Fruit fly (Drosophila melanogaster): ENCODE results near the gene CG6729.

Gene CG6729

DNA sequence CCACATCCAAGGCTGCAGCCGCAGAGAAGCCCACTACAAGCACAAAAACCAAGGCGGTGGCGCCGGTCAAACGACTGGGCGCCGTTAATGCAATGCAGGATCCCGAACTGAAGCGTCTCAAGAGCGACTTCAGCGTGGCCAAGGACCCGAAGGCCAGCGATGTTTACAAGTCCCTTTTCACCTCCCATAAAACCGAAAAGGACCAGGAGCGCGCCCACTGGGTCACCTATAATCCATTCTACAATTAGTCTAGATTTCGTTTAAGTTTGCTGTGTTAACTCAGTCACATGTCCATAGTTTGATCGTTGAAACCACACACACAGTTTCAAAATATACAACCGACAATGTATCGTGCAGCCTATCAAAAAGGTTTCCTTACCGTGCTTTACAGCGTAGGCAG, 13.8 kb downstream of the CG6729 start, which contains the start of gene CG17118:
TSS of gene CG17118 (plus strand) at position 301 of the 400 bp plus-strand sequence.
- TF ChIP-seq usp (GFP tag; optimal IDR thresholded peaks at IDR 0.05) (no peak), Dll (optimal IDR thresholded peaks at IDR 0.05) (no peak), EcR (GFP tag; optimal IDR thresholded peaks at IDR 0.05) (no peak), pan (optimal IDR thresholded peaks at IDR 0.05) (no peak), CG8478 (optimal IDR thresholded peaks at IDR 0.05) (no peak), psq (optimal IDR thresholded peaks at IDR 0.05) (no peak)

DNA sequence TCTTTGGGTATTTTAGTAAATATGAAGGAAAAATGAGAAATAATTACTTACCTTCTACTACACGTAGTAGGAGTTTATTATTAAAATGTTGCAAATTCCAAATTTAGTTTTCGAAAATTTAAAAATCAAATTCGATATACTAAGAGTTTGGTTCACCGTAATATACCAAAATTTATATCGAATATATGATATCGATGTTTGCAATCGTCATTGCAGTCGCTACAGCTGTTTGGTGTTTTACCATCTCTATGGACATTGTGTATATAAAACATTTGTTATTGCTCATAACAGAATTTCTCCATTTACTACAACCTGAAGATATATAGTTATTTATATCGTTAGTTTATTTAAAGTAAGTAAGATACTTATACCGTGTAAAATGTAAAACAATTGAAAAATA, 15.0 kb downstream of the CG6729 start, which contains the start of gene CG6443:
TSS of gene CG6443 (plus strand) at position 228 of the 400 bp plus-strand sequence.
- no peak for TF ChIP-seq psq (optimal IDR thresholded peaks at IDR 0.05)
- no peak for TF ChIP-seq pan (optimal IDR thresholded peaks at IDR 0.05)
- no peak for TF ChIP-seq EcR (GFP tag; optimal IDR thresholded peaks at IDR 0.05)

DNA sequence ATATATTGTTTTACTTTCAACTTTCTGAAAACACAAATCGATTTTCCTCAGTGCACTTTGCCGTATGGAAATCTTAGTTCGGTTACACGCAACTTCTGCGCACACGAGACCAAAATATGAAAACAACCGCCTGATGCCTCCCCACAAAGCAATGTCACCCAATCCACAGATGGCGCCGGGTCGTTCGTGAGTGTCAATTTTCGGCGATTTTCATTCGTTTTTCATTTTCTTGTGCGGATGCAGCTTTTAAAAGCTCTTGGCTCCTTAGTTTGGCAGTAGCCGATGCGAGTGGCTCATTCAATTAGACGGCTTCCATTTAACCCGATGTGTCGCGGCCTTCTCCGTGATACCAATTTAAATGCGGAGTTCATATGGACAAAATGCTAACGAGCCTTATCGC, 19.8 kb downstream of the CG6729 start, which contains the start of gene CG6431:
TSS of gene CG6431 (plus strand) at position 301 of the 400 bp plus-strand sequence.
- no peak for TF ChIP-seq usp (GFP tag; optimal IDR thresholded peaks at IDR 0.05)
- no peak for TF ChIP-seq psq (optimal IDR thresholded peaks at IDR 0.05)
- TF ChIP-seq CG8478 (optimal IDR thresholded peaks at IDR 0.05) = no peak
- TF ChIP-seq pan (optimal IDR thresholded peaks at IDR 0.05) = no peak
- TF ChIP-seq Dll (optimal IDR thresholded peaks at IDR 0.05) = no peak
- no peak for TF ChIP-seq EcR (GFP tag; optimal IDR thresholded peaks at IDR 0.05)

DNA sequence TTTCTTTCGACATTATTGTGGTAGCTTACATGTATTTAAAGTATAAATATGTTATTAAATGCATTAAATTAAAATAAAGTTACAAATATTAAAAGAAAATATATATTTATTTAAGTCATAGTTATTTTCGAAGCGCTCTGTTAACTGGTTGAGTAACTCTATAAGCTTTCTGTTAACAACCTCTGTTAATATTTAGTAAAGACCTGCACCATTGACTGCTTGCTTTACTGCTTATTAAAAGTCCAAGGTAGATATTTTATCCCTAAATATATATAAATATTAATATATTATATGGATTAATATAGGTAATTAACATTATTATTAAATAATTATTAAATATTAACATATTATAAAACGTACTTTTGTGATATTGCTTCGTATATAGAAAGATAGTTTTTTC, 22.2 kb downstream of the CG6729 start:
- TF ChIP-seq Dll (optimal IDR thresholded peaks at IDR 0.05) = no peak
- TF ChIP-seq CG8478 (optimal IDR thresholded peaks at IDR 0.05) = no peak
- no peak for TF ChIP-seq pan (optimal IDR thresholded peaks at IDR 0.05)
- no peak for TF ChIP-seq usp (GFP tag; optimal IDR thresholded peaks at IDR 0.05)
- TF ChIP-seq EcR (GFP tag; optimal IDR thresholded peaks at IDR 0.05) = no peak
- no peak for TF ChIP-seq psq (optimal IDR thresholded peaks at IDR 0.05)

DNA sequence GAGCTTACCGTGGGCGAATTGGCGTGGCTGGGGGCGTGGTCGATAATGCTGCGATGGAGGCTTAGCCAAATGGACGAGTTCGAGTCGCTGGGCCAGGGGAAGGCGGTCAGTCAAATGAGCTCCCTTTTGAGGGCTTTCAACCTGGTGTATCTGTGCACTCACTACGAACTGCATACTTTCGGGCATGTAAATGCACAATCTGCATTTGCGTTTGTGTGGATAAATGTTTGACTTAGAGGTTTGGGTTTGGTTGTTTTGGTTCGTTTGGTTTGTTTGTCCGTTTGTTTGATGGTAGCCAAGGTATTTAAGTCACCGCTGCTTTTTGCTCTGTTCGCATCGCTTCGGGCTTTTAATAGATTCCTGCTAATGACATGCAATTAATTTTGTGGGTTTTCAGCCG, 32.5 kb downstream of the CG6729 start:
- TF ChIP-seq pan (optimal IDR thresholded peaks at IDR 0.05) (no peak), EcR (GFP tag; optimal IDR thresholded peaks at IDR 0.05) (no peak), Dll (optimal IDR thresholded peaks at IDR 0.05) (no peak), usp (GFP tag; optimal IDR thresholded peaks at IDR 0.05) (no peak), psq (optimal IDR thresholded peaks at IDR 0.05) (no peak), CG8478 (optimal IDR thresholded peaks at IDR 0.05) (no peak)

DNA sequence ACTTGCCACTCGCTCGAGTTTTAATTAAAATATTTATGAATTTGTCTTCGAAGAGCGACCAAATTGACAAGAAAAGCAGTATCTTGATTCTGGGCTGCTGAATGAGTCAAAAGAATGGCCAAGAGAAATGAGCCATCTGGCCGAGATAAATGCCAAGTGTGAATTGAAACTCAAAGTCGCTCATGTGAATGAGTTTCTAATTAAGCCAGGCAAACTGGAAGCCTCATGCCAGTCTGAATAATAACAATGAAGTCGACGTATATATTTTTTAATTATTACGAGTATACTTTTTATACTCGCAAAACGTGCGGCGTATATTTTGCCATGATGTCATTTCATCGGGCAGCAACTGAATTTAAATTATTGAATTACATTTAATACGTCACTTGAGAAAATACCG, 34.4 kb downstream of the CG6729 start, which contains the start of gene Lip2:
TSS of gene Lip2 (minus strand) at position 101 of the 400 bp plus-strand sequence.
- no peak for TF ChIP-seq Dll (optimal IDR thresholded peaks at IDR 0.05)
- no peak for TF ChIP-seq usp (GFP tag; optimal IDR thresholded peaks at IDR 0.05)
- no peak for TF ChIP-seq CG8478 (optimal IDR thresholded peaks at IDR 0.05)
- TF ChIP-seq pan (optimal IDR thresholded peaks at IDR 0.05) = no peak
- no peak for TF ChIP-seq EcR (GFP tag; optimal IDR thresholded peaks at IDR 0.05)
- no peak for TF ChIP-seq psq (optimal IDR thresholded peaks at IDR 0.05)

DNA sequence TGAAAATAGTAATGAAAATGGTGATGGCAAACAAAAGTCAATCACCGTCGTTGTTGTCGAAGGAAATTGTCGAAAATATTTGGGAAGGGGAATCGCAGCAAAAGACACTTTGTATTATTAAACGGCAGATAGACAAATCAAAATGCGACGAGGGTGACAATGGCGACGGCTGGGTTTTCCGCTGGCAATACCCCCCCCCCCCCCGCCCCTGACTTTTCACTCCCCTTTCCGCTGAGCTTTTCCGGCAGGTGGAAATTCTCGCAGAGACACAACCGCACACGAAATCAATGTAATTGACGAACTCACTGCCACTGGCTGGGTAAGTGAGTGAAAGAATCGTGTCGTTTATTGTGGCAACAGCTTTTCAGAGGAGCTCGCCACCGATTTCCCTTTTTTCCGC, 35.6 kb downstream of the CG6729 start:
- TF ChIP-seq CG8478 (optimal IDR thresholded peaks at IDR 0.05) = no peak
- no peak for TF ChIP-seq EcR (GFP tag; optimal IDR thresholded peaks at IDR 0.05)
- no peak for TF ChIP-seq Dll (optimal IDR thresholded peaks at IDR 0.05)
- no peak for TF ChIP-seq usp (GFP tag; optimal IDR thresholded peaks at IDR 0.05)

DNA sequence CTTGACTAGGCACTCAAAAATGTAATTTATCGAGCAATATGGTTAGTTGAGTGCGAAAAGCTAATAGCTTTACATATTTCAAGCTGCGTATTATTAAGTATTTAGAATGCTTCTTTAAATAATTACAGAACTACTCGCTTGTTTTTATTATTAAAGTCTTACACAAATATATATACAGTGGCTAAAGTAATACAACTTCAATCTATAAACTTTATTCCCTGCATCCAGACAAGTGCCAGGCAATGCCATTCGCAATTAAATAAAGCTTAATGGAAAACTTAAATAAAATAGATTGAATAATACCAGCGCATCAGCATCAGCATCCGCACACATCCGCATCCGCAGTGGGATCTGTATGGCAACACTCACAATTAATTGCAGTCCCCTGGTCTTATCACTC, 37.5 kb downstream of the CG6729 start:
- no peak for TF ChIP-seq usp (GFP tag; optimal IDR thresholded peaks at IDR 0.05)
- TF ChIP-seq Dll (optimal IDR thresholded peaks at IDR 0.05) = no peak
- TF ChIP-seq EcR (GFP tag; optimal IDR thresholded peaks at IDR 0.05) = no peak
- TF ChIP-seq pan (optimal IDR thresholded peaks at IDR 0.05) = no peak
- no peak for TF ChIP-seq CG8478 (optimal IDR thresholded peaks at IDR 0.05)
- TF ChIP-seq psq (optimal IDR thresholded peaks at IDR 0.05) = no peak

DNA sequence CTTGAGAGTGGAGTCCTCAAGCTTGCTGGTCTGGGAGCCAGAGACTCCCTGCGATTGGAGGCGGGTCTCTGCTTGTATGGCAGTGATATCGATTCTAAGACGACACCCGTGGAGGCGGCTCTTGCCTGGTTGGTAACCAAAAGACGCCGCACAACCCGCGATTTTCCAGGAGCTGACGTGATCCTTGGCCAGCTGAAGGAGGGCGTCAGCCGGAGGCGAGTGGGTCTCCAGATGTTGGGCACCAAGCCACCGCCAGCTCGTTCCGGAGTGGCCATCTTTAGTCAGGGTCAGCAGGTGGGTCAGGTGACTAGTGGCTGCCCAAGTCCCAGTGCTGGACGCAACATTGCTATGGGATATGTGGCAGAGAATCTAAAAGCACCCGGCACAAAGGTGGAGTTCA, 39.3 kb downstream of the CG6729 start:
- TF ChIP-seq CG8478 (optimal IDR thresholded peaks at IDR 0.05) (no peak), pan (optimal IDR thresholded peaks at IDR 0.05) (no peak), psq (optimal IDR thresholded peaks at IDR 0.05) (no peak), usp (GFP tag; optimal IDR thresholded peaks at IDR 0.05) (no peak), Dll (optimal IDR thresholded peaks at IDR 0.05) (no peak), EcR (GFP tag; optimal IDR thresholded peaks at IDR 0.05) (no peak)

DNA sequence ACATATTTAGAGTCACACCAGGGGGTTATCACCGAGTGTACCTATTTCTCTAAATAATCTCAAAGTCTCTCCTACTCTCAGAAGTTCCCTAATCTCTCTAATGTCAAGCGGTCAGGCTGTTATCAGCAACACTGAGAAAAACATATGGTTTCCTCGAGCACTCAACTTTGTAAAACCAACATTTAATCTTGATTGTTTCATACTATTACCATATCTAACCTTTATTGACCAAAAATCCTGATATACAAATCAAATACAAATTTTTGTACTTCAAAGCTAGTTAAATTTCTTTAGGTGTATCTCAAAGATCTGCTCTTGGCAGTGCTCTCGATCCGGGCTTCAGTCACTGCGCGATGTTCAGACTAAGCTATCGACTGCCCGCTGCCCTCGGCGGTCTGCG, 40.5 kb downstream of the CG6729 start, which contains the start of gene CG6415:
TSS of gene CG6415 (plus strand) at position 341 of the 400 bp plus-strand sequence.
- TF ChIP-seq psq (optimal IDR thresholded peaks at IDR 0.05) (no peak), usp (GFP tag; optimal IDR thresholded peaks at IDR 0.05) (no peak), pan (optimal IDR thresholded peaks at IDR 0.05) (no peak), CG8478 (optimal IDR thresholded peaks at IDR 0.05) (no peak)

DNA sequence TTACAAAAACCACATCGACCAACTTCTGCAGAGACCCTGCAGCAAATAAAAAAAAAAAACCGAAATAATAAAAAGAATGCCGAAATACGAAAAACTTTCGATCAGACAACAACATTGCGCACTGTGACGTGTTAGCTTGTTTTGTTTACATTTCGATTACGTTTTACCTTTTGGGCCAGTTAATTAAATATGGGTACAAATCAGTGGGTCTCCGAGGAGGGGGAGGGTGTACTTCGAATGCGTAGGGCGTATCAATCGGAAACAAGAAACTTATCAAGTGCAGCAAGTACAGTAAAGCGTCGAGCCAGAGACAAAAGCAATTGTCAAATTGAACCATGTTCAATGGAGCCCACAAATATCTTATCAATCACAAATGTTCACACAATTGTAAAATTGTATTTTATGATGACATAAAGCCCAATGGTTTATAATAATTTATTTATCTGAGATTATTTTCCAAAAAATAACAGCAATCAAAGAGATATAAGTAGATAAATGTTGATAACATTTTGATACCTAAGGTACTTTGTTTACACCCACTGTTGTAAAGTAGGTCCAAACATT, 42.2 kb downstream of the CG6729 start, which contains the start of gene Lip1:
TSS of gene Lip1 (minus strand) at position 46 of the 564 bp plus-strand sequence.
- no peak for TF ChIP-seq usp (GFP tag; optimal IDR thresholded peaks at IDR 0.05)
- TF ChIP-seq EcR (GFP tag; optimal IDR thresholded peaks at IDR 0.05) = no peak
- no peak for TF ChIP-seq CG8478 (optimal IDR thresholded peaks at IDR 0.05)
- no peak for TF ChIP-seq psq (optimal IDR thresholded peaks at IDR 0.05)
- TF ChIP-seq pan (optimal IDR thresholded peaks at IDR 0.05) = no peak
- TF ChIP-seq Dll (optimal IDR thresholded peaks at IDR 0.05) = no peak

DNA sequence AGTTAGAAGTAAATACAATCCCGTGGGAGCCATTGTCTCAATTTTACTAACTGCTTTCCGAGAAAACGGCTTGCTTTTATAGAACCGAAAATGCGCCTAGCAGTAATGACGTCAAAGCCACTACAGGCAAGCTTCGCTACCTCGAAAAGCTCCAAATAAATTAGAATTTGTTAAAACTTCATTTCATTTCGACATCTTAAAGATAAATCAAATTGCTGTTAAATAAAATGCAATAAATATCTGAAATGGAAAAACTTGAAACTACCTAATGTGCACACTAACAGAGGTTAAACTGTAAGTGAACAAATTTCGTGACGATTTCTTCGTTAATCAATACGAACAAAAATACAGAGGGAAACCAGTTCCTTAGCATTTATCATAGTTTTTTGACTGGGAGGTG, 45.7 kb downstream of the CG6729 start, which contains the start of gene CG7300:
TSS of gene CG7300 (minus strand) at position 52 of the 400 bp plus-strand sequence.
- TF ChIP-seq pan (optimal IDR thresholded peaks at IDR 0.05) (no peak), CG8478 (optimal IDR thresholded peaks at IDR 0.05) (no peak), psq (optimal IDR thresholded peaks at IDR 0.05) (no peak), EcR (GFP tag; optimal IDR thresholded peaks at IDR 0.05) (no peak), Dll (optimal IDR thresholded peaks at IDR 0.05) (no peak), usp (GFP tag; optimal IDR thresholded peaks at IDR 0.05) (no peak)

Data from whole organism.